Fruit fly (Drosophila melanogaster): ENCODE results near the gene CG34256.

dm6 chr3L:18968193-18968969 lies 21.2 kb downstream of the CG34256 start:
- TF ChIP-seq gl (tag; optimal IDR thresholded peaks at IDR 0.05): no peak
- TF ChIP-seq EcR (GFP tag; optimal IDR thresholded peaks at IDR 0.05): no peak
- no peak for TF ChIP-seq Ets98B (GFP tag; IDR thresholded peaks at IDR 0.05)
- no peak for TF ChIP-seq D1 (tag; optimal IDR thresholded peaks at IDR 0.05)
- no peak for TF ChIP-seq CG17806 (tag; optimal IDR thresholded peaks at IDR 0.05)
- TF ChIP-seq fd96Ca (GFP tag; IDR thresholded peaks at IDR 0.05): no peak
- TF ChIP-seq CG8301 (tag; optimal IDR thresholded peaks at IDR 0.05): no peak
- TF ChIP-seq Pif1B (GFP tag; optimal IDR thresholded peaks at IDR 0.05): no peak
- no peak for TF ChIP-seq CG9948 (tag; optimal IDR thresholded peaks at IDR 0.05)
- no peak for TF ChIP-seq CG8159 (tag; optimal IDR thresholded peaks at IDR 0.05)
- no peak for TF ChIP-seq CG15710 (tag; optimal IDR thresholded peaks at IDR 0.05)
- no peak for TF ChIP-seq CG10348 (GFP tag; IDR thresholded peaks at IDR 0.05)
- TF ChIP-seq Pif1A (GFP tag; optimal IDR thresholded peaks at IDR 0.05): no peak
- no peak for TF ChIP-seq CG14655 (GFP tag; optimal IDR thresholded peaks at IDR 0.05)
